Fruit fly (Drosophila melanogaster): ENCODE measurements around the gene Cow.

- TF ChIP-seq CTCF (optimal IDR thresholded peaks at IDR 0.05): no peak
- TF ChIP-seq CG8478 (optimal IDR thresholded peaks at IDR 0.05): no peak
Measured at dm6 chr3R:23130884-23131283, 18.4 kb upstream of the Cow start.
